Worm (Caenorhabditis elegans): ENCODE measurements around the gene B0393.5.

B0393.5 gene

ce11 chrIII:4796039-4796438 lies 30.5 kb downstream of the B0393.5 start (continued):
- TF ChIP-seq ceh-63 (GFP tag; optimal IDR thresholded peaks at IDR 0.05) (no peak), mdl-1 (tag; optimal IDR thresholded peaks at IDR 0.05) (peak; percentile 4 to 69), nhr-47 (tag; optimal IDR thresholded peaks at IDR 0.05) (peak; percentile 54), swsn-7 (tag; optimal IDR thresholded peaks at IDR 0.05) (peak; percentile 47), lir-3 (tag; optimal IDR thresholded peaks at IDR 0.05; ENCODE audit: poor library complexity) (peak; percentile 22), vab-15 (tag; optimal IDR thresholded peaks at IDR 0.05) (no peak), tbx-2 (tag; optimal IDR thresholded peaks at IDR 0.05) (peak; percentile 56), lsy-2 (tag; optimal IDR thresholded peaks at IDR 0.05) (peak; percentile 45 to 80), hlh-4 (tag; optimal IDR thresholded peaks at IDR 0.05) (no peak), pax-3 (tag; optimal IDR thresholded peaks at IDR 0.05) (no peak), aha-1 (tag; optimal IDR thresholded peaks at IDR 0.05) (no peak), ets-5 (GFP tag; IDR thresholded peaks at IDR 0.05) (no peak), efl-3 (GFP tag; optimal IDR thresholded peaks at IDR 0.05) (no peak), ztf-11 (tag; optimal IDR thresholded peaks at IDR 0.05) (no peak), mef-2 (tag; optimal IDR thresholded peaks at IDR 0.05) (no peak), F16B12.6 (tag; optimal IDR thresholded peaks at IDR 0.05) (peak; percentile 57), mab-9 (GFP tag; IDR thresholded peaks at IDR 0.05) (no peak), hlh-17 (GFP tag; optimal IDR thresholded peaks at IDR 0.05; ENCODE audit: borderline replicate concordance) (no peak), pqm-1 (tag; optimal IDR thresholded peaks at IDR 0.05) (no peak), alr-1 (tag; optimal IDR thresholded peaks at IDR 0.05; ENCODE audit: borderline replicate concordance) (no peak), fos-1 (tag; optimal IDR thresholded peaks at IDR 0.05) (peak; percentile 99), pag-3 (tag; optimal IDR thresholded peaks at IDR 0.05; ENCODE audit: borderline replicate concordance, insufficient read depth) (no peak), ceh-82 (tag; optimal IDR thresholded peaks at IDR 0.05) (peak; percentile 2 to 53 (median 49)), fkh-4 (tag; optimal IDR thresholded peaks at IDR 0.05; ENCODE audit: borderline replicate concordance) (no peak), unc-86 (tag; optimal IDR thresholded peaks at IDR 0.05) (no peak), lin-13 (GFP tag; optimal IDR thresholded peaks at IDR 0.05) (no peak), nhr-77 (tag; optimal IDR thresholded peaks at IDR 0.05) (peak; percentile 67), fkh-8 (tag; optimal IDR thresholded peaks at IDR 0.05) (no peak), xbp-1 (tag; optimal IDR thresholded peaks at IDR 0.05) (peak; percentile 46), isw-1 (GFP tag; IDR thresholded peaks at IDR 0.05) (no peak), lin-14 (GFP tag; optimal IDR thresholded peaks at IDR 0.05) (peak; percentile 93), lin-39 (tag; optimal IDR thresholded peaks at IDR 0.05) (no peak), ceh-8 (GFP tag; optimal IDR thresholded peaks at IDR 0.05) (no peak), mep-1 (tag; optimal IDR thresholded peaks at IDR 0.05) (peak; percentile 85), nhr-19 (GFP tag; conservative IDR thresholded peaks at IDR 0.05) (peak; percentile 42; the same call in 1 of the 2 replicates), nhr-11 (tag; optimal IDR thresholded peaks at IDR 0.05) (no peak)

- TF ChIP-seq lin-13 (GFP tag; optimal IDR thresholded peaks at IDR 0.05): no peak
- TF ChIP-seq efl-1 (optimal IDR thresholded peaks at IDR 0.05): no peak
- peak in 1 of 2 experiments; percentile 58 for TF ChIP-seq efl-1 (GFP tag; optimal IDR thresholded peaks at IDR 0.05 in 1 of 2)
- TF ChIP-seq elt-3 (tag; optimal IDR thresholded peaks at IDR 0.05): peak in 1 of 6 experiments; percentile 49
Measured at ce11 chrIII:4796536-4796935, 31.0 kb downstream of the B0393.5 start, which contains the start of gene tag-325. Gene tag-325 (plus strand): TSS chrIII:4796836.

ce11 chrIII:4802707-4803106 lies 37.1 kb downstream of the B0393.5 start, which contains the start of gene metl-5:
Gene metl-5 (plus strand): TSS chrIII:4803007.
- TF ChIP-seq nhr-19 (GFP tag; conservative IDR thresholded peaks at IDR 0.05) (no peak), nhr-85 (tag) (no peak), lin-39 (tag; optimal IDR thresholded peaks at IDR 0.05) (no peak), lin-14 (GFP tag; optimal IDR thresholded peaks at IDR 0.05) (no peak), snpc-4 (tag; optimal IDR thresholded peaks at IDR 0.05) (no peak), ceh-90 (tag; optimal IDR thresholded peaks at IDR 0.05) (no peak), nhr-12 (tag; optimal IDR thresholded peaks at IDR 0.05) (no peak), hlh-17 (GFP tag; optimal IDR thresholded peaks at IDR 0.05; ENCODE audit: borderline replicate concordance) (no peak), aly-2 (tag; optimal IDR thresholded peaks at IDR 0.05) (no peak), elt-2 (tag; optimal IDR thresholded peaks at IDR 0.05) (no peak), ceh-63 (GFP tag; optimal IDR thresholded peaks at IDR 0.05) (no peak), skn-1 (tag; optimal IDR thresholded peaks at IDR 0.05) (no peak)

All from whole organism, L1 larva.